Fruit fly (Drosophila melanogaster) whole organism, embryonic: ENCODE measurements around the gene Trim9.

Experiments
- Atf6 ChIP-seq: fragments of 200-800 bp; sonication (Bioruptor generic); IDR thresholded peaks from 2 replicates; pipeline ENCODE4 v1.3.6; 2022; ENCODE audit warnings: missing biosample characterization, missing genetic modification characterization
- Awh ChIP-seq: fragments of 200-800 bp; sonication (Bioruptor generic); IDR thresholded peaks from 2 replicates; pipeline ENCODE4, ENCODE4 v1.3.6; 2022; ENCODE audit warnings: missing biosample characterization, missing genetic modification characterization
- CG10321 ChIP-seq: fragments of 200-800 bp; sonication (Bioruptor generic); IDR thresholded peaks from 2 replicates; pipeline ENCODE4 v1.3.6; 2022; ENCODE audit warnings: missing biosample characterization, missing genetic modification characterization
- CG10543 ChIP-seq: fragments of 200-800 bp; sonication (Bioruptor generic); optimal IDR thresholded peaks from 3 replicates; lab custom pipeline; 2017; ENCODE audit warnings: missing biosample characterization, mild to moderate bottlenecking, missing genetic modification characterization, moderate library complexity
- CG11398 ChIP-seq: fragments of 200-800 bp; sonication (Bioruptor generic); optimal IDR thresholded peaks from 2 replicates; lab custom pipeline; 2016; ENCODE audit warnings: missing biosample characterization, missing genetic modification characterization
- CG13123 ChIP-seq: fragments of 200-800 bp; sonication (Bioruptor generic); optimal IDR thresholded peaks from 2 replicates; lab custom pipeline; 2016; ENCODE audit warnings: missing biosample characterization, missing genetic modification characterization
- CG13894 ChIP-seq: fragments of 200-800 bp; sonication (Bioruptor generic); optimal IDR thresholded peaks from 3 replicates; lab custom pipeline; 2018; ENCODE audit warnings: missing biosample characterization, mild to moderate bottlenecking, missing genetic modification characterization, moderate library complexity
- CG14965 ChIP-seq: fragments of 200-800 bp; sonication (Bioruptor generic); optimal IDR thresholded peaks from 2 replicates; lab custom pipeline; 2016; ENCODE audit warnings: missing biosample characterization, missing genetic modification characterization, borderline replicate concordance
- CG15696 ChIP-seq: fragments of 200-800 bp; sonication (Bioruptor generic); optimal IDR thresholded peaks from 2 replicates; lab custom pipeline; 2019; ENCODE audit warnings: missing biosample characterization, mild to moderate bottlenecking, missing genetic modification characterization, moderate library complexity
- CG17568 ChIP-seq: fragments of 200-800 bp; sonication (Bioruptor generic); optimal IDR thresholded peaks from 2 replicates; lab custom pipeline; 2018; ENCODE audit warnings: missing biosample characterization, mild to moderate bottlenecking, missing genetic modification characterization, moderate library complexity
- CG18619 ChIP-seq: fragments of 200-800 bp; sonication (Bioruptor generic); optimal IDR thresholded peaks from 3 replicates; lab custom pipeline; 2017; ENCODE audit warnings: missing biosample characterization, mild to moderate bottlenecking, missing genetic modification characterization
- CG2120 ChIP-seq: fragments of 200-800 bp; sonication (Bioruptor generic); optimal IDR thresholded peaks from 3 replicates; lab custom pipeline; 2016; ENCODE audit warnings: missing biosample characterization, missing genetic modification characterization
- CG30403 ChIP-seq: fragments of 200-800 bp; sonication (Bioruptor generic); optimal IDR thresholded peaks from 3 replicates; lab custom pipeline; 2016; ENCODE audit warnings: missing biosample characterization, missing genetic modification characterization
- CG32772 ChIP-seq: fragments of 200-800 bp; sonication (Bioruptor generic); IDR thresholded peaks from 2 replicates; pipeline ENCODE4 v1.3.6; 2022; ENCODE audit warnings: missing biosample characterization, missing genetic modification characterization
- CG34376 ChIP-seq: fragments of 200-800 bp; sonication (Bioruptor generic); optimal IDR thresholded peaks from 2 replicates; lab custom pipeline; 2018; ENCODE audit warnings: missing biosample characterization, mild to moderate bottlenecking, missing genetic modification characterization
- CG34422 ChIP-seq: fragments of 200-800 bp; sonication (Bioruptor generic); IDR thresholded peaks from 3 replicates; pipeline ENCODE4 v1.3.6; 2022; ENCODE audit warnings: missing biosample characterization, missing genetic modification characterization
- CG4360 ChIP-seq: fragments of 200-800 bp; sonication (Bioruptor generic); IDR thresholded peaks from 2 replicates; pipeline ENCODE4 v1.3.6; 2022; ENCODE audit warnings: missing biosample characterization, missing genetic modification characterization
- CG5180 ChIP-seq: fragments of 200-800 bp; sonication (Bioruptor generic); optimal IDR thresholded peaks from 3 replicates; lab custom pipeline; 2017; ENCODE audit warnings: missing biosample characterization, missing genetic modification characterization, mild to moderate bottlenecking, moderate library complexity, missing genetic modification reagents
- CG8478 ChIP-seq: fragments of >200 bp; optimal IDR thresholded peaks from 2 replicates; lab custom pipeline; 2018
- CG9817 ChIP-seq: fragments of 200-800 bp; sonication (Bioruptor generic); optimal IDR thresholded peaks from 2 replicates; lab custom pipeline; 2018; ENCODE audit warnings: missing biosample characterization, mild to moderate bottlenecking, missing genetic modification characterization, moderate library complexity
- CG9932 ChIP-seq: fragments of 200-800 bp; sonication (Bioruptor generic); IDR thresholded peaks from 2 replicates; pipeline ENCODE4 v1.3.6; 2022; ENCODE audit warnings: missing biosample characterization, missing genetic modification characterization
- CkIIα-i1 ChIP-seq: fragments of 200-800 bp; sonication (Bioruptor generic); IDR thresholded peaks from 2 replicates; pipeline ENCODE4 v1.3.6; 2022; ENCODE audit warnings: missing biosample characterization, missing genetic modification characterization
- Dbx ChIP-seq: fragments of 200-800 bp; sonication (Bioruptor generic); IDR thresholded peaks from 3 replicates; pipeline ENCODE4 v1.3.6; 2022; ENCODE audit warnings: missing biosample characterization, missing genetic modification characterization
- Deaf1 ChIP-seq: fragments of 200-800 bp; optimal IDR thresholded peaks from 3 replicates; lab custom pipeline; 2019; ENCODE audit warnings: missing biosample characterization, mild to moderate bottlenecking, missing genetic modification characterization, moderate library complexity
- Dek ChIP-seq: fragments of 200-800 bp; sonication (Bioruptor generic); optimal IDR thresholded peaks from 3 replicates; lab custom pipeline; 2019; ENCODE audit warnings: missing biosample characterization, mild to moderate bottlenecking, missing genetic modification characterization, moderate library complexity
- Fer2 ChIP-seq: fragments of 200-800 bp; sonication (Bioruptor generic); optimal IDR thresholded peaks from 2 replicates; lab custom pipeline; 2018; ENCODE audit warnings: missing biosample characterization, mild to moderate bottlenecking, missing genetic modification characterization, moderate library complexity
- GATAe ChIP-seq: fragments of 200-800 bp; sonication (Bioruptor generic); conservative IDR thresholded peaks from 2 replicates; pipeline ENCODE4 v1.3.6; 2022; ENCODE audit warnings: missing biosample characterization, missing genetic modification characterization
- Lpt ChIP-seq: fragments of >200 bp; optimal IDR thresholded peaks from 2 replicates; lab custom pipeline; 2018; ENCODE audit warnings: missing biosample characterization, missing genetic modification characterization
- Meics ChIP-seq: fragments of 200-800 bp; sonication (Bioruptor generic); optimal IDR thresholded peaks from 2 replicates; lab custom pipeline; 2017; ENCODE audit warnings: missing biosample characterization, mild to moderate bottlenecking, missing genetic modification characterization
- Neu2 ChIP-seq: fragments of 200-800 bp; sonication (Bioruptor generic); optimal IDR thresholded peaks from 3 replicates; lab custom pipeline; 2016; ENCODE audit warnings: missing biosample characterization, missing genetic modification characterization, borderline replicate concordance
- Nf-YB ChIP-seq: fragments of 200-800 bp; sonication (Bioruptor generic); optimal IDR thresholded peaks from 3 replicates; lab custom pipeline; 2019; ENCODE audit warnings: missing biosample characterization, mild to moderate bottlenecking, missing genetic modification characterization, moderate library complexity
- ab ChIP-seq: fragments of 200-800 bp; sonication (Bioruptor generic); optimal IDR thresholded peaks from 2 replicates; lab custom pipeline; 2016; ENCODE audit warnings: missing biosample characterization, missing genetic modification characterization
- da ChIP-seq: fragments of 200-800 bp; sonication (Bioruptor generic); optimal IDR thresholded peaks from 2 replicates; lab custom pipeline; 2016; ENCODE audit warnings: missing biosample characterization, missing genetic modification characterization
- grau ChIP-seq: fragments of 200-800 bp; optimal IDR thresholded peaks from 3 replicates; lab custom pipeline; 2019; ENCODE audit warnings: missing biosample characterization, mild to moderate bottlenecking, missing genetic modification characterization, moderate library complexity
- jing ChIP-seq: fragments of 200-800 bp; sonication (Bioruptor generic); optimal IDR thresholded peaks from 2 replicates; lab custom pipeline; 2018; ENCODE audit warnings: missing biosample characterization, mild to moderate bottlenecking, missing genetic modification characterization
- kah ChIP-seq: fragments of 200-800 bp; sonication (Bioruptor generic); optimal IDR thresholded peaks from 2 replicates; lab custom pipeline; 2018; ENCODE audit warnings: missing biosample characterization, mild to moderate bottlenecking, missing genetic modification characterization
- lmd ChIP-seq: fragments of 200-800 bp; sonication (Bioruptor generic); IDR thresholded peaks from 2 replicates; pipeline ENCODE4 v1.3.6; 2022; ENCODE audit warnings: missing biosample characterization, missing genetic modification characterization
- onecut ChIP-seq: fragments of 200-800 bp; sonication (Bioruptor generic); IDR thresholded peaks from 2 replicates; pipeline ENCODE4 v1.3.6; 2022; ENCODE audit warnings: missing biosample characterization, missing genetic modification characterization
- pan ChIP-seq, 4 experiments: fragments of >200 bp in 3 of 4; fragments of 200-800 bp in 1 of 4; sonication (Bioruptor generic) in 1 of 4; optimal IDR thresholded peaks in 3 of 4; IDR thresholded peaks in 1 of 4; 2 replicates each; pipeline versions ENCODE4 v1.3.6 to Lab custom; 2017 to 2022; ENCODE audit warnings: missing biosample characterization in 2 of 4, missing genetic modification characterization in 2 of 4, mixed read lengths in 1 of 4
- pb ChIP-seq: fragments of 200-800 bp; sonication (Bioruptor generic); optimal IDR thresholded peaks from 3 replicates; lab custom pipeline; 2016; ENCODE audit warnings: missing biosample characterization, missing genetic modification characterization
- sc ChIP-seq, 3 experiments: fragments of >200 bp in 2 of 3; fragments of 200-800 bp in 1 of 3; sonication (Bioruptor generic) in 1 of 3; optimal IDR thresholded peaks; 2 replicates in 2 of 3; 3 replicates in 1 of 3; lab custom pipeline; 2017; ENCODE audit warnings: mild to moderate bottlenecking in 1 of 3, missing biosample characterization in 1 of 3, missing genetic modification characterization in 1 of 3, missing genetic modification reagents in 1 of 3
- sd ChIP-seq: fragments of 200-800 bp; sonication (Bioruptor generic); optimal IDR thresholded peaks from 3 replicates; lab custom pipeline; 2018; ENCODE audit warnings: missing biosample characterization, mild to moderate bottlenecking, missing genetic modification characterization, moderate library complexity
- sens ChIP-seq: fragments of 200-800 bp; sonication (Bioruptor generic); peaks from one replicate; lab custom pipeline; 2016; ENCODE audit warnings: missing biosample characterization, missing genetic modification characterization
- slp2 ChIP-seq: fragments of 200-800 bp; sonication (Bioruptor generic); optimal IDR thresholded peaks from 2 replicates; lab custom pipeline; 2016; ENCODE audit warnings: missing biosample characterization, missing genetic modification characterization
- sr ChIP-seq: fragments of 200-800 bp; sonication (Bioruptor generic); IDR thresholded peaks from 3 replicates; pipeline ENCODE4 v1.3.6; 2022; ENCODE audit warnings: missing biosample characterization, missing genetic modification characterization
- vnd ChIP-seq: fragments of 200-800 bp; sonication (Bioruptor generic); IDR thresholded peaks from 3 replicates; pipeline ENCODE4 v1.3.6; 2022; ENCODE audit warnings: missing biosample characterization, missing genetic modification characterization; ENCODE audit not compliant: partially characterized antibody
- vvl ChIP-seq: fragments of 200-800 bp; sonication (Bioruptor generic); IDR thresholded peaks from 2 replicates; pipeline ENCODE4 v1.3.6; 2022; ENCODE audit warnings: missing biosample characterization, missing genetic modification characterization
- wdn ChIP-seq: fragments of 200-800 bp; sonication (Bioruptor generic); IDR thresholded peaks from 2 replicates; pipeline ENCODE4 v1.3.6; 2022; ENCODE audit warnings: missing biosample characterization, missing genetic modification characterization
- zfh1 ChIP-seq: fragments of 200-800 bp; sonication (Bioruptor generic); IDR thresholded peaks from 3 replicates; pipeline ENCODE4 v1.3.6; 2022; ENCODE audit warnings: missing biosample characterization, missing genetic modification characterization

The Trim9 gene

dm6 chr2L:10522174-10522893 lies 22.3 kb upstream of the Trim9 start (continued):
- TF ChIP-seq Deaf1 (tag; lab: Kevin White, UChicago) (peak; percentile 27), CkIIα-i1 (no peak), CG13894 (tag; lab: Kevin White, UChicago) (no peak), Lpt (GFP tag; lab: Kevin White, UChicago) (no peak), sens (GFP tag; lab: Kevin White, UChicago) (peak; percentile 64), Awh (0 out of 2 replicates have a peak, but pooled peaks have one; percentile 34), Nf-YB (GFP tag; lab: Kevin White, UChicago) (no peak), pb (GFP tag; lab: Kevin White, UChicago) (no peak), slp2 (no peak), sc (optimal IDR thresholded peaks at IDR 0.05; lab: Kevin White, UChicago) (no peak), sc (GFP tag; optimal IDR thresholded peaks at IDR 0.05; lab: Kevin White, UChicago) (peak; percentile 25), CG34376 (GFP tag; lab: Kevin White, UChicago) (no peak), grau (tag; lab: Kevin White, UChicago) (peak; percentile 75), CG11398 (GFP tag; lab: Kevin White, UChicago) (no peak), CG18619 (GFP tag; lab: Kevin White, UChicago) (peak; percentile 59), lmd (GFP tag; lab: Robert Waterston, UW) (peak; percentile 83), CG30403 (GFP tag; lab: Kevin White, UChicago) (peak; percentile 77), vnd (GFP tag; lab: Robert Waterston, UW) (no peak), Meics (GFP tag; lab: Kevin White, UChicago) (peak; percentile 78), Dbx (GFP tag; lab: Robert Waterston, UW) (0 out of 3 replicates have a peak, but pooled peaks have one; percentile 43), CG17568 (GFP tag; lab: Kevin White, UChicago) (no peak), ab (GFP tag; lab: Kevin White, UChicago) (no peak), GATAe (GFP tag; lab: Robert Waterston, UW) (no peak), pan (optimal IDR thresholded peaks at IDR 0.05; lab: Kevin White, UChicago) (peak in 1 of 2 experiments; percentile 4), pan (GFP tag; optimal IDR thresholded peaks at IDR 0.05 in 1 of 2, IDR thresholded peaks at IDR 0.05 in 1 of 2) (peak in 1 of 2 experiments; percentile 74), CG2120 (GFP tag; lab: Kevin White, UChicago) (peak; percentile 51), sd (peak; percentile 6), CG14965 (GFP tag; lab: Kevin White, UChicago) (no peak), sr (GFP tag; lab: Robert Waterston, UW) (peak; percentile 92), CG34422 (GFP tag; lab: Robert Waterston, UW) (peak; percentile 60; the same call in 2 of the 3 replicates), CG10543 (GFP tag; lab: Kevin White, UChicago) (no peak), Atf6 (peak; percentile 60; the same call in 1 of the 2 replicates), wdn (GFP tag; lab: Robert Waterston, UW) (no peak), da (GFP tag; lab: Kevin White, UChicago) (no peak), CG13123 (GFP tag; lab: Kevin White, UChicago) (peak; percentile 24), Dek (tag; lab: Kevin White, UChicago) (peak; percentile 28), Neu2 (GFP tag; lab: Kevin White, UChicago) (no peak), CG8478 (lab: Kevin White, UChicago) (no peak), Fer2 (tag; lab: Kevin White, UChicago) (no peak), CG32772 (GFP tag; lab: Robert Waterston, UW) (peak; percentile 66), zfh1 (GFP tag; lab: Robert Waterston, UW) (no peak), CG10321 (GFP tag; lab: Robert Waterston, UW) (no peak), kah (GFP tag; lab: Kevin White, UChicago) (no peak), CG9817 (tag; lab: Kevin White, UChicago) (peak; percentile 34), CG15696 (tag; lab: Kevin White, UChicago) (peak; percentile 29), jing (GFP tag; lab: Kevin White, UChicago) (no peak), CG9932 (GFP tag; lab: Robert Waterston, UW) (peak; percentile 42; the same call in 1 of the 2 replicates), CG4360 (GFP tag; lab: Robert Waterston, UW) (no peak), vvl (GFP tag; lab: Robert Waterston, UW) (peak; percentile 45; the same call in 1 of the 2 replicates), onecut (GFP tag; lab: Robert Waterston, UW) (no peak), CG5180 (GFP tag; lab: Kevin White, UChicago) (peak; percentile 52)
